Worm (Caenorhabditis elegans) whole organism, L1 larva: ENCODE data around the gene R13H4.5.

ENCODE experiments used
- C16A3.4 ChIP-seq: fragments of 150-350 bp; optimal IDR thresholded peaks from 2 replicates; lab custom pipeline; 2014; ENCODE audit warnings: missing biosample characterization, missing genetic modification characterization
- Y116A8C.19 ChIP-seq: sonication (generic microtip); optimal IDR thresholded peaks from 2 replicates; lab custom pipeline; 2016; ENCODE audit warnings: missing compliant biosample characterization, missing genetic modification characterization, borderline replicate concordance
- aha-1 ChIP-seq: fragments of 150-350 bp; optimal IDR thresholded peaks from 2 replicates; lab custom pipeline; 2014; ENCODE audit warnings: missing biosample characterization, missing genetic modification characterization
- alr-1 ChIP-seq: fragments of 200-800 bp; sonication (Bioruptor generic); optimal IDR thresholded peaks from 2 replicates; lab custom pipeline; 2018; ENCODE audit warnings: borderline replicate concordance, mild to moderate bottlenecking, missing genetic modification characterization, missing compliant biosample characterization
- blmp-1 ChIP-seq: fragments of 150-350 bp; optimal IDR thresholded peaks from 2 replicates; lab custom pipeline; 2014; ENCODE audit warnings: missing biosample characterization, missing genetic modification characterization
- ceh-63 ChIP-seq: fragments of 200-800 bp; sonication (Bioruptor generic); optimal IDR thresholded peaks from 2 replicates; lab custom pipeline; 2018; ENCODE audit warnings: mild to moderate bottlenecking, missing genetic modification characterization, missing compliant biosample characterization
- ceh-8 ChIP-seq: fragments of 200-800 bp; sonication (Bioruptor generic); optimal IDR thresholded peaks from 2 replicates; lab custom pipeline; 2018; ENCODE audit warnings: mild to moderate bottlenecking, missing genetic modification characterization, moderate library complexity, missing compliant biosample characterization
- ceh-82 ChIP-seq, 3 experiments: fragments of 150-350 bp in 1 of 3; sonication (generic microtip) in 2 of 3; optimal IDR thresholded peaks; 2 replicates each; lab custom pipeline; 2014 to 2017; ENCODE audit warnings: missing biosample characterization in 3 of 3, missing genetic modification characterization in 3 of 3
- ces-1 ChIP-seq: fragments of 150-350 bp; optimal IDR thresholded peaks from 2 replicates; lab custom pipeline; 2014; ENCODE audit warnings: missing biosample characterization, missing genetic modification reagents, missing genetic modification characterization
- dpl-1 ChIP-seq, 3 experiments: fragments of 150-350 bp in 2 of 3; sonication (generic microtip) in 1 of 3; optimal IDR thresholded peaks; 2 replicates each; lab custom pipeline; 2014 to 2017; ENCODE audit warnings: missing biosample characterization in 3 of 3, missing genetic modification characterization in 3 of 3, missing genetic modification reagents in 3 of 3
- dsc-1 ChIP-seq: sonication (generic microtip); optimal IDR thresholded peaks from 2 replicates; lab custom pipeline; 2016; ENCODE audit warnings: mild to moderate bottlenecking, missing genetic modification characterization, missing compliant biosample characterization
- efl-1 ChIP-seq, 4 experiments: fragments of 150-350 bp; optimal IDR thresholded peaks in 3 of 4; peaks in 1 of 4; 1 replicate in 1 of 4; 2 replicates in 3 of 4; lab custom pipeline; 2014; ENCODE audit warnings: missing biosample characterization in 2 of 4, missing genetic modification characterization in 2 of 4, missing genetic modification reagents in 2 of 4
- efl-3 ChIP-seq: fragments of 200-800 bp; sonication (Bioruptor generic); optimal IDR thresholded peaks from 2 replicates; lab custom pipeline; 2018; ENCODE audit warnings: mild to moderate bottlenecking, missing genetic modification characterization, missing compliant biosample characterization
- egl-13 ChIP-seq: sonication (generic microtip); optimal IDR thresholded peaks from 2 replicates; lab custom pipeline; 2016; ENCODE audit warnings: missing genotype, missing genetic modification reagents, missing genetic modification characterization, missing compliant biosample characterization
- elt-2 ChIP-seq: sonication (generic microtip); optimal IDR thresholded peaks from 2 replicates; lab custom pipeline; 2016; ENCODE audit warnings: missing genetic modification characterization, mild to moderate bottlenecking, inconsistent platforms, missing compliant biosample characterization, missing genetic modification reagents
- elt-3 ChIP-seq, 6 experiments: fragments of 150-350 bp in 1 of 6; sonication (generic microtip); optimal IDR thresholded peaks; 2 replicates each; lab custom pipeline; 2017 to 2018; ENCODE audit warnings: missing biosample characterization in 6 of 6, missing genetic modification characterization in 6 of 6, inconsistent platforms in 1 of 6
- ets-5 ChIP-seq: fragments of 200-800 bp; sonication (Bioruptor generic); IDR thresholded peaks from 2 replicates; pipeline ENCODE4 v1.3.6; 2022; ENCODE audit warnings: missing genetic modification characterization, missing compliant biosample characterization
- fkh-10 ChIP-seq: sonication (generic microtip); optimal IDR thresholded peaks from 2 replicates; lab custom pipeline; 2017; ENCODE audit warnings: missing biosample characterization, missing genetic modification reagents, missing genetic modification characterization
- fkh-4 ChIP-seq: sonication (generic microtip); optimal IDR thresholded peaks from 2 replicates; lab custom pipeline; 2016; ENCODE audit warnings: missing compliant biosample characterization, missing genetic modification characterization, borderline replicate concordance
- fkh-8 ChIP-seq: sonication (generic microtip); optimal IDR thresholded peaks from 2 replicates; lab custom pipeline; 2016; ENCODE audit warnings: mild to moderate bottlenecking, missing genetic modification characterization, missing compliant biosample characterization
- grh-1 ChIP-seq: fragments of 200-800 bp; sonication (Bioruptor generic); IDR thresholded peaks from 2 replicates; pipeline ENCODE4 v1.3.6; 2022; ENCODE audit warnings: missing genetic modification reagents, missing genetic modification characterization, missing compliant biosample characterization
- hlh-17 ChIP-seq: fragments of 200-800 bp; sonication (Bioruptor generic); optimal IDR thresholded peaks from 2 replicates; lab custom pipeline; 2018; ENCODE audit warnings: missing genetic modification characterization, mild to moderate bottlenecking, missing compliant biosample characterization, moderate library complexity, borderline replicate concordance
- hlh-4 ChIP-seq: sonication (generic microtip); optimal IDR thresholded peaks from 2 replicates; lab custom pipeline; 2016; ENCODE audit warnings: mild to moderate bottlenecking, missing genetic modification characterization, missing compliant biosample characterization
- hpl-2 ChIP-seq: fragments of 150-350 bp; optimal IDR thresholded peaks from 2 replicates; lab custom pipeline; 2014; ENCODE audit warnings: missing biosample characterization, missing genetic modification reagents, missing genetic modification characterization
- irx-1 ChIP-seq: sonication (generic microtip); optimal IDR thresholded peaks from 2 replicates; lab custom pipeline; 2016; ENCODE audit warnings: missing genetic modification characterization, missing compliant biosample characterization
- jun-1 ChIP-seq: fragments of 150-350 bp; optimal IDR thresholded peaks from 2 replicates; lab custom pipeline; 2014; ENCODE audit warnings: missing biosample characterization, missing genetic modification reagents, missing genetic modification characterization
- lin-14 ChIP-seq: fragments of 200-800 bp; sonication (Bioruptor generic); optimal IDR thresholded peaks from 2 replicates; lab custom pipeline; 2018; ENCODE audit warnings: mild to moderate bottlenecking, missing genetic modification characterization, moderate library complexity, missing compliant biosample characterization
- lir-3 ChIP-seq: sonication (generic microtip); optimal IDR thresholded peaks from 2 replicates; lab custom pipeline; 2016; ENCODE audit warnings: mild to moderate bottlenecking, missing genetic modification characterization, moderate library complexity, missing compliant biosample characterization; ENCODE audit not compliant: poor library complexity
- mab-9 ChIP-seq: fragments of 200-800 bp; sonication (Bioruptor generic); IDR thresholded peaks from 2 replicates; pipeline ENCODE4 v1.3.6; 2022; ENCODE audit warnings: missing genetic modification reagents, missing genetic modification characterization, missing compliant biosample characterization
- mef-2 ChIP-seq: fragments of 150-350 bp; optimal IDR thresholded peaks from 2 replicates; lab custom pipeline; 2014; ENCODE audit warnings: missing biosample characterization, missing genetic modification characterization
- mep-1 ChIP-seq: fragments of 150-350 bp; optimal IDR thresholded peaks from 2 replicates; lab custom pipeline; 2014; ENCODE audit warnings: missing biosample characterization, missing genetic modification characterization
- nhr-11 ChIP-seq: fragments of 150-350 bp; optimal IDR thresholded peaks from 2 replicates; lab custom pipeline; 2014; ENCODE audit warnings: missing biosample characterization, missing genetic modification characterization
- nhr-20 ChIP-seq: sonication (generic microtip); optimal IDR thresholded peaks from 2 replicates; lab custom pipeline; 2016; ENCODE audit warnings: mild to moderate bottlenecking, missing genetic modification characterization, missing compliant biosample characterization
- nhr-237 ChIP-seq: fragments of 150-350 bp; optimal IDR thresholded peaks from 2 replicates; lab custom pipeline; 2014; ENCODE audit warnings: missing biosample characterization, missing genetic modification characterization
- nhr-28 ChIP-seq: fragments of 150-350 bp; optimal IDR thresholded peaks from 2 replicates; lab custom pipeline; 2014; ENCODE audit warnings: missing biosample characterization, missing genetic modification characterization
- nhr-47 ChIP-seq: sonication (generic microtip); optimal IDR thresholded peaks from 2 replicates; lab custom pipeline; 2016; ENCODE audit warnings: mild to moderate bottlenecking, missing genetic modification characterization, moderate library complexity, missing compliant biosample characterization
- nhr-71 ChIP-seq: sonication (generic microtip); optimal IDR thresholded peaks from 2 replicates; lab custom pipeline; 2016; ENCODE audit warnings: mild to moderate bottlenecking, missing genetic modification characterization, moderate library complexity, missing compliant biosample characterization
- nhr-77 ChIP-seq: fragments of 150-350 bp; optimal IDR thresholded peaks from 2 replicates; lab custom pipeline; 2014; ENCODE audit warnings: missing biosample characterization, missing genetic modification characterization
- nhr-84 ChIP-seq: sonication (generic microtip); optimal IDR thresholded peaks from 2 replicates; lab custom pipeline; 2017; ENCODE audit warnings: missing biosample characterization, missing genetic modification characterization
- nhr-85 ChIP-seq: sonication (generic microtip); peaks from one replicate; lab custom pipeline; 2016; ENCODE audit warnings: missing genetic modification characterization, inconsistent platforms, missing compliant biosample characterization
- pax-3 ChIP-seq: fragments of 200-800 bp; sonication (Bioruptor generic); optimal IDR thresholded peaks from 2 replicates; lab custom pipeline; 2018; ENCODE audit warnings: mild to moderate bottlenecking, missing genetic modification characterization, moderate library complexity, missing compliant biosample characterization
- sptf-1 ChIP-seq: fragments of 150-350 bp; optimal IDR thresholded peaks from 2 replicates; lab custom pipeline; 2014; ENCODE audit warnings: missing biosample characterization, missing genetic modification characterization
- tbx-2 ChIP-seq: sonication (generic microtip); optimal IDR thresholded peaks from 2 replicates; lab custom pipeline; 2016; ENCODE audit warnings: missing genetic modification characterization, missing compliant biosample characterization
- tlp-1 ChIP-seq: fragments of 150-350 bp; optimal IDR thresholded peaks from 2 replicates; lab custom pipeline; 2014; ENCODE audit warnings: missing biosample characterization, missing genetic modification characterization
- unc-30 ChIP-seq: sonication (generic microtip); optimal IDR thresholded peaks from 2 replicates; lab custom pipeline; 2017; ENCODE audit warnings: missing biosample characterization, missing genetic modification characterization
- unc-62 ChIP-seq: fragments of 150-350 bp; optimal IDR thresholded peaks from 2 replicates; lab custom pipeline; 2014; ENCODE audit warnings: missing biosample characterization, missing genetic modification reagents, missing genetic modification characterization
- unc-98 ChIP-seq: fragments of 200-800 bp; sonication (Bioruptor generic); IDR thresholded peaks from 2 replicates; pipeline ENCODE4 v1.3.6; 2022; ENCODE audit warnings: missing genetic modification characterization, missing compliant biosample characterization
- vab-15 ChIP-seq: sonication (generic microtip); optimal IDR thresholded peaks from 2 replicates; lab custom pipeline; 2017; ENCODE audit warnings: missing genotype, mild to moderate bottlenecking, missing genetic modification characterization, missing compliant biosample characterization
- ztf-11 ChIP-seq, 2 experiments: sonication (generic microtip); optimal IDR thresholded peaks; 2 replicates each; lab custom pipeline; 2016 to 2017; ENCODE audit warnings: missing genetic modification characterization in 2 of 2, missing biosample characterization in 1 of 2, missing compliant biosample characterization in 1 of 2

Gene R13H4.5

DNA sequence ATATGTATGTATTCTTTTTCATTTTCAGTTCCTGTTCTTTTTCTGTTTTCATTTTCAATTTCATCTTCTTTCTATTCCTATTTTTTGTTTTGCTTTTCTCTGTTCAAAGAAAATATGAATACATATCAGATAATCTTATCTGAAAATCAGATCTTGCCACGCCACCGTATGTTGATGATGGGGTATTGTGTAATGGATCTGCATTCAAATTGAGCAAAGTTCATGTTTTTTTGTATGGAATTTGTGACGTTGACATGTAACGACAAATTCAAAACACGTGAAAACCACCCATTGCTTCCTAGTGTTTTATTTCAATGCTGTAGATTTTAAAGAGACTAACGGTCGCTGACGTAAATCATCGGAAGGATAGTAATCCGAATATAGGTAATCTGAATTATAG is 2.2 kb upstream of the R13H4.5 start (continued):
- no peak for TF ChIP-seq pax-3

DNA sequence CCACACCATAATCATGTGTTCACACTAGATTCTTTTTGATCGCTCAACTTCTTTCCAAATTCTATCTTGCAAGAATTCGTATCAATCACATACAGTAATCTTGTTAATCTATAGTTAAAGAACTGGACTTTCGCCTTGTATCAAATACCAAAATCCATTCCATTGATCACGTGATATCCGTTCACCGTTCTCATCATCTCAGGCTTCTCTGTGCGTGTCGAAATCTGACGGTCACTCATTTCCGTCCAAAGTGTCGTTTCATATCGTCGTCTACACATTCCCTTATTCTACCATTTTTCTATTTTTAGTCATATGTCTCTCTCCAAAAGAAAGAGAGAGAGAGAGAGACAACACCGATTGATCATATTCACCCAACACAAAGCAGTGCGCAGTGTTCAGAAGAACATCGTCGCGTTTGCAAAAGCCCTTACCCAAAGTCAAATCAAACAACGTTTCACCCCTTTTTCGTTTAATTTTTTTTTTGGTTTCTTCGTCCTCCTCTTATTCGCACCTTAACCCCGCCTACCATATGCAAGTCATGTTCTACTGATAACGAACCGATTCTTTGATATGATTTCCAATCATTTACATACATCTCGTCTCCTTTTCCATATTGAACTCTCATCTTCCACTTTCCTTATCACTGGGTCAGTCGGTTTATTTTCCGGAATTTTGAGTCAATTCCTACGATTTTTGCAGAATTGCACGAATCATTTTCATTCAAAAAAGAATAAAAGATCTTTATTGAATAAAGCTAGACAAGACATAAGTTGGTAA is 1.2 kb upstream of the R13H4.5 start:
- TF ChIP-seq mab-9 (GFP tag; lab: Robert Waterston, UW) = no peak
- no peak for TF ChIP-seq ces-1 (GFP tag; lab: Kevin White, UChicago)
- no peak for TF ChIP-seq nhr-47 (tag; lab: Kevin White, UChicago)
- no peak for TF ChIP-seq irx-1 (tag; lab: Kevin White, UChicago)
- TF ChIP-seq dpl-1 (GFP tag; optimal IDR thresholded peaks at IDR 0.05; lab: Kevin White, UChicago) = no peak
- TF ChIP-seq grh-1 (GFP tag; lab: Robert Waterston, UW) = no peak
- TF ChIP-seq nhr-11 (tag; lab: Kevin White, UChicago) = no peak
- no peak for TF ChIP-seq unc-62 (GFP tag; lab: Kevin White, UChicago)
- peak in 4 of 6 experiments; percentile 24 to 77 (median 54) for TF ChIP-seq elt-3 (tag; optimal IDR thresholded peaks at IDR 0.05; lab: Kevin White, UChicago)
- no peak for TF ChIP-seq nhr-28
- TF ChIP-seq Y116A8C.19 (tag; lab: Kevin White, UChicago) = no peak
- no peak for TF ChIP-seq ceh-8
- TF ChIP-seq efl-3 (GFP tag; lab: Kevin White, UChicago) = no peak
- TF ChIP-seq vab-15 (tag; lab: Kevin White, UChicago) = no peak
- no peak for TF ChIP-seq unc-30 (tag; lab: Kevin White, UChicago)
- TF ChIP-seq egl-13 (tag; lab: Kevin White, UChicago) = no peak
- no peak for TF ChIP-seq nhr-84
- TF ChIP-seq C16A3.4 (tag; lab: Kevin White, UChicago) = no peak
- TF ChIP-seq tlp-1 (tag; lab: Kevin White, UChicago) = no peak
- TF ChIP-seq fkh-4 = no peak
- TF ChIP-seq efl-1 (optimal IDR thresholded peaks at IDR 0.05; lab: Kevin White, UChicago) = no peak
- peak in 1 of 2 experiments; percentile 19 for TF ChIP-seq efl-1 (GFP tag; optimal IDR thresholded peaks at IDR 0.05 in 1 of 2; lab: Kevin White, UChicago)
- peak; percentile 59 for TF ChIP-seq nhr-20 (tag; lab: Kevin White, UChicago)
- no peak for TF ChIP-seq nhr-237 (tag; lab: Kevin White, UChicago)
- TF ChIP-seq hlh-4 (tag; lab: Kevin White, UChicago) = no peak
- no peak for TF ChIP-seq ceh-63 (GFP tag; lab: Kevin White, UChicago)
- peak; percentile 14 for TF ChIP-seq tbx-2
- no peak for TF ChIP-seq nhr-77 (tag; lab: Kevin White, UChicago)
- no peak for TF ChIP-seq lir-3 (tag; lab: Kevin White, UChicago)
- TF ChIP-seq ets-5 = no peak
- no peak for TF ChIP-seq sptf-1 (tag; lab: Kevin White, UChicago)
- no peak for TF ChIP-seq hpl-2 (GFP tag; lab: Kevin White, UChicago)
- TF ChIP-seq unc-98 = no peak
- no peak for TF ChIP-seq mep-1 (tag; lab: Kevin White, UChicago)
- TF ChIP-seq fkh-8 (tag; lab: Kevin White, UChicago) = no peak
- no peak for TF ChIP-seq alr-1
- TF ChIP-seq nhr-71 (tag; lab: Kevin White, UChicago) = peak; percentile 62
- peak; percentile 69 for TF ChIP-seq lin-14 (GFP tag; lab: Kevin White, UChicago)
- no peak for TF ChIP-seq mef-2 (tag; lab: Kevin White, UChicago)
- no peak for TF ChIP-seq aha-1
- no peak for TF ChIP-seq dsc-1 (tag; lab: Kevin White, UChicago)
- peak; percentile 63 for TF ChIP-seq blmp-1 (tag; lab: Kevin White, UChicago)
- TF ChIP-seq jun-1 = peak; percentile 48
- TF ChIP-seq hlh-17 (GFP tag; lab: Kevin White, UChicago) = no peak
- TF ChIP-seq nhr-85 = peak; percentile 92
- no peak for TF ChIP-seq ztf-11 (tag; optimal IDR thresholded peaks at IDR 0.05; lab: Kevin White, UChicago)
- no peak for TF ChIP-seq fkh-10 (GFP tag; lab: Kevin White, UChicago)
- no peak for TF ChIP-seq ceh-82 (tag; optimal IDR thresholded peaks at IDR 0.05; lab: Kevin White, UChicago)
- TF ChIP-seq elt-2 (tag; lab: Kevin White, UChicago) = peak; percentile 60
